Worm (Caenorhabditis elegans) whole organism, L2 larva: ENCODE results near the gene sma-6.

Source experiments
- R02D3.7 ChIP-seq: fragments of 150-350 bp; optimal IDR thresholded peaks from 2 replicates; lab custom pipeline; 2014; ENCODE audit warnings: missing biosample characterization, missing genetic modification characterization
- aly-2 ChIP-seq: fragments of 150-350 bp; optimal IDR thresholded peaks from 2 replicates; lab custom pipeline; 2014; ENCODE audit warnings: missing biosample characterization, missing genetic modification characterization
- elt-1 ChIP-seq: fragments of 150-350 bp; optimal IDR thresholded peaks from 2 replicates; lab custom pipeline; 2014; ENCODE audit warnings: missing biosample characterization, missing genetic modification characterization
- gmeb-1 ChIP-seq: fragments of 150-350 bp; optimal IDR thresholded peaks from 2 replicates; lab custom pipeline; 2014; ENCODE audit warnings: missing biosample characterization, missing genetic modification characterization
- nhr-10 ChIP-seq: sonication (generic microtip); optimal IDR thresholded peaks from 2 replicates; lab custom pipeline; 2017; ENCODE audit warnings: missing biosample characterization, missing genetic modification characterization
- nhr-11 ChIP-seq: fragments of 150-350 bp; optimal IDR thresholded peaks from 2 replicates; lab custom pipeline; 2014; ENCODE audit warnings: missing biosample characterization, missing genetic modification characterization
- nhr-12 ChIP-seq: fragments of 150-350 bp; optimal IDR thresholded peaks from 2 replicates; lab custom pipeline; 2014; ENCODE audit warnings: missing biosample characterization, missing genetic modification characterization
- nhr-23 ChIP-seq: fragments of 150-350 bp; optimal IDR thresholded peaks from 2 replicates; lab custom pipeline; 2014; ENCODE audit warnings: missing biosample characterization, missing genetic modification reagents, missing genetic modification characterization
- nhr-6 ChIP-seq: fragments of 150-350 bp; optimal IDR thresholded peaks from 2 replicates; lab custom pipeline; 2014; ENCODE audit warnings: missing biosample characterization, missing genetic modification characterization
- unc-55 ChIP-seq: fragments of 150-350 bp; sonication (generic microtip); optimal IDR thresholded peaks from 3 replicates; lab custom pipeline; 2014; ENCODE audit warnings: missing biosample characterization, missing genetic modification reagents, missing genetic modification characterization
- unc-62 ChIP-seq: fragments of 150-350 bp; optimal IDR thresholded peaks from 2 replicates; lab custom pipeline; 2014; ENCODE audit warnings: missing biosample characterization, missing genetic modification reagents, missing genetic modification characterization
- zag-1 ChIP-seq: fragments of 150-350 bp; optimal IDR thresholded peaks from 2 replicates; lab custom pipeline; 2014; ENCODE audit warnings: missing biosample characterization, missing genetic modification characterization
- ztf-11 ChIP-seq: sonication (generic microtip); optimal IDR thresholded peaks from 2 replicates; lab custom pipeline; 2017; ENCODE audit warnings: missing biosample characterization, missing genetic modification characterization

DNA sequence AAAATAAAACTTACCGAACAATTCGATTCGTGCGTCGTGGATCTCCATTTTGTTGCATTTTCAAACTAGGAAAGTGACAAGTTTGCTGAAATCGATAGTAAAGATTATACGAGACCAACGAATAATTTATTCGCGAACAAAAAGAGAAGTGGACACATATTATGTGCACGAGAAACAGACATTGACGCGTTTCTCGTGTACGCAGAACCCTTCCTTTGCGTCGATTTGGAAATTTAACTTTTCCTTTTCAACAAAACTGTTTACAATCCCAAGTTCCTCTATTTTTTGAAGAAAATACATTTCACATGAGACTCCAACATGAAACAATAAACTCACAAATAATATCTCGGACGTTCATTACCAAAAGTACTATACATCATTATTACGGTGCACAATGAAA is 36.5 kb downstream of the sma-6 start, which contains the start of gene K10B2.4:
- TF ChIP-seq nhr-10 (tag; lab: Kevin White, UChicago) = no peak
- TF ChIP-seq elt-1 = no peak
- no peak for TF ChIP-seq nhr-12
- peak; percentile 68 for TF ChIP-seq nhr-6 (tag; lab: Kevin White, UChicago)
- peak; percentile 81 for TF ChIP-seq unc-55 (GFP tag; lab: Kevin White, UChicago)
- TF ChIP-seq unc-62 (GFP tag; lab: Kevin White, UChicago) = no peak
- no peak for TF ChIP-seq aly-2
- TF ChIP-seq ztf-11 (tag; lab: Kevin White, UChicago) = no peak
- TF ChIP-seq R02D3.7 (tag; lab: Kevin White, UChicago) = no peak
- peak; percentile 76 for TF ChIP-seq gmeb-1
- no peak for TF ChIP-seq nhr-11 (tag; lab: Kevin White, UChicago)
- TF ChIP-seq nhr-23 = no peak
- no peak for TF ChIP-seq zag-1
